Fruit fly (Drosophila melanogaster) whole organism, embryonic: Measurements from ENCODE around the gene CG7953.

Source experiments
- Adf1 ChIP-seq: fragments of 200-800 bp; sonication (Bioruptor generic); IDR thresholded peaks from 2 replicates; pipeline ENCODE4 v1.3.6; 2022; ENCODE audit warnings: missing biosample characterization, missing genetic modification characterization
- Bdp1 ChIP-seq: fragments of 200-800 bp; sonication (Bioruptor generic); optimal IDR thresholded peaks from 3 replicates; lab custom pipeline; 2016; ENCODE audit warnings: missing biosample characterization, missing genetic modification characterization
- CG10431 ChIP-seq: fragments of 200-800 bp; sonication (Bioruptor generic); optimal IDR thresholded peaks from 3 replicates; lab custom pipeline; 2018; ENCODE audit warnings: missing biosample characterization, mild to moderate bottlenecking, missing genetic modification characterization
- CG10959 ChIP-seq: fragments of 200-800 bp; sonication (Bioruptor generic); IDR thresholded peaks from 2 replicates; pipeline ENCODE4 v1.3.6; 2022; ENCODE audit warnings: missing biosample characterization, missing genetic modification characterization
- CG12104 ChIP-seq: fragments of 200-800 bp; sonication (Bioruptor generic); optimal IDR thresholded peaks from 3 replicates; lab custom pipeline; 2016; ENCODE audit warnings: missing biosample characterization, missing genetic modification characterization
- CG12219 ChIP-seq: fragments of 200-800 bp; sonication (Bioruptor generic); optimal IDR thresholded peaks from 3 replicates; lab custom pipeline; 2018; ENCODE audit warnings: missing biosample characterization, mild to moderate bottlenecking, missing genetic modification characterization
- CG12744 ChIP-seq: fragments of 200-800 bp; sonication (Bioruptor generic); optimal IDR thresholded peaks from 2 replicates; lab custom pipeline; 2016; ENCODE audit warnings: missing biosample characterization, missing genetic modification characterization
- CG13424 ChIP-seq: fragments of 200-800 bp; sonication (Bioruptor generic); optimal IDR thresholded peaks from 2 replicates; lab custom pipeline; 2019; ENCODE audit warnings: missing biosample characterization, mild to moderate bottlenecking, missing genetic modification characterization, moderate library complexity
- CG13894 ChIP-seq: fragments of 200-800 bp; sonication (Bioruptor generic); optimal IDR thresholded peaks from 3 replicates; lab custom pipeline; 2018; ENCODE audit warnings: missing biosample characterization, mild to moderate bottlenecking, missing genetic modification characterization, moderate library complexity
- CG15479 ChIP-seq: fragments of 200-800 bp; sonication (Bioruptor generic); optimal IDR thresholded peaks from 3 replicates; lab custom pipeline; 2019; ENCODE audit warnings: missing biosample characterization, mild to moderate bottlenecking, missing genetic modification characterization, moderate library complexity
- CG17328 ChIP-seq: fragments of 200-800 bp; sonication (Bioruptor generic); IDR thresholded peaks from 2 replicates; pipeline ENCODE4 v1.3.6; 2022; ENCODE audit warnings: missing biosample characterization, missing genetic modification characterization
- CG18476 ChIP-seq: fragments of 200-800 bp; sonication (Bioruptor generic); optimal IDR thresholded peaks from 2 replicates; lab custom pipeline; 2016; ENCODE audit warnings: missing biosample characterization, mild to moderate bottlenecking, missing genetic modification characterization
- CG18599 ChIP-seq: fragments of 200-800 bp; sonication (Bioruptor generic); optimal IDR thresholded peaks from 3 replicates; lab custom pipeline; 2017; ENCODE audit warnings: missing biosample characterization, missing genetic modification characterization, mild to moderate bottlenecking, moderate library complexity, missing genetic modification reagents
- CG30431 ChIP-seq: fragments of 200-800 bp; sonication (Bioruptor generic); optimal IDR thresholded peaks from 2 replicates; lab custom pipeline; 2017; ENCODE audit warnings: missing biosample characterization, missing genetic modification characterization
- CG33213 ChIP-seq: fragments of 200-800 bp; sonication (Bioruptor generic); optimal IDR thresholded peaks from 3 replicates; lab custom pipeline; 2016; ENCODE audit warnings: missing biosample characterization, missing genetic modification characterization
- CG34422 ChIP-seq: fragments of 200-800 bp; sonication (Bioruptor generic); IDR thresholded peaks from 3 replicates; pipeline ENCODE4 v1.3.6; 2022; ENCODE audit warnings: missing biosample characterization, missing genetic modification characterization
- CG3847 ChIP-seq: fragments of 200-800 bp; sonication (Bioruptor generic); IDR thresholded peaks from 2 replicates; pipeline ENCODE4 v1.3.6; 2022; ENCODE audit warnings: missing biosample characterization, missing genetic modification characterization
- CG4617 ChIP-seq: fragments of 200-800 bp; sonication (Bioruptor generic); optimal IDR thresholded peaks from 3 replicates; lab custom pipeline; 2016; ENCODE audit warnings: missing biosample characterization, missing genetic modification characterization, borderline replicate concordance
- CrebB ChIP-seq: fragments of 200-800 bp; sonication (Bioruptor generic); optimal IDR thresholded peaks from 3 replicates; lab custom pipeline; 2018; ENCODE audit warnings: missing biosample characterization, mild to moderate bottlenecking, missing genetic modification characterization
- D19B ChIP-seq: fragments of 200-800 bp; sonication (Bioruptor generic); optimal IDR thresholded peaks from 2 replicates; lab custom pipeline; 2017; ENCODE audit warnings: missing biosample characterization, mild to moderate bottlenecking, missing genetic modification characterization
- HLH3B ChIP-seq: fragments of 200-800 bp; sonication (Bioruptor generic); IDR thresholded peaks from 2 replicates; pipeline ENCODE4 v1.3.6; 2022; ENCODE audit warnings: missing biosample characterization, missing genetic modification characterization
- Hsf ChIP-seq: fragments of 200-800 bp; sonication (Bioruptor generic); optimal IDR thresholded peaks from 3 replicates; lab custom pipeline; 2016; ENCODE audit warnings: missing biosample characterization, missing genetic modification characterization
- Med ChIP-seq: fragments of 200-800 bp; sonication (Bioruptor generic); peaks from one replicate; lab custom pipeline; 2016; ENCODE audit warnings: missing biosample characterization, missing genetic modification characterization, mild to moderate bottlenecking, inconsistent platforms, moderate library complexity
- Nf-YA ChIP-seq: fragments of 200-800 bp; sonication (Bioruptor generic); IDR thresholded peaks from 2 replicates; pipeline ENCODE4 v1.3.6; 2022; ENCODE audit warnings: missing biosample characterization, missing genetic modification characterization
- Scr ChIP-seq: fragments of 200-800 bp; sonication (Bioruptor generic); IDR thresholded peaks from 2 replicates; pipeline ENCODE4 v1.3.6; 2022; ENCODE audit warnings: missing biosample characterization, missing genetic modification characterization; ENCODE audit not compliant: partially characterized antibody
- TFAM ChIP-seq: fragments of 200-800 bp; sonication (Bioruptor generic); optimal IDR thresholded peaks from 2 replicates; lab custom pipeline; 2017; ENCODE audit warnings: missing biosample characterization, missing genetic modification characterization, inconsistent platforms
- Taf1 ChIP-seq: fragments of 200-800 bp; sonication (Bioruptor generic); IDR thresholded peaks from 2 replicates; pipeline ENCODE4 v1.3.6; 2022; ENCODE audit warnings: missing biosample characterization, missing genetic modification characterization
- ac ChIP-seq: fragments of 200-800 bp; sonication (Bioruptor generic); optimal IDR thresholded peaks from 3 replicates; lab custom pipeline; 2017; ENCODE audit warnings: missing biosample characterization, mild to moderate bottlenecking, missing genetic modification characterization
- ash1 ChIP-seq: fragments of 200-800 bp; sonication (Bioruptor generic); optimal IDR thresholded peaks from 2 replicates; lab custom pipeline; 2018; ENCODE audit warnings: missing biosample characterization, mild to moderate bottlenecking, missing genetic modification characterization
- bab2 ChIP-seq: fragments of 200-800 bp; sonication (Bioruptor generic); optimal IDR thresholded peaks from 2 replicates; lab custom pipeline; 2016; ENCODE audit warnings: missing biosample characterization, missing genetic modification characterization
- bbx ChIP-seq: fragments of 200-800 bp; sonication (Bioruptor generic); IDR thresholded peaks from 2 replicates; pipeline ENCODE4 v1.3.6; 2022; ENCODE audit warnings: missing biosample characterization, missing genetic modification characterization; ENCODE audit not compliant: partially characterized antibody
- bigmax ChIP-seq: fragments of 200-800 bp; sonication (Bioruptor generic); optimal IDR thresholded peaks from 2 replicates; lab custom pipeline; 2018; ENCODE audit warnings: missing biosample characterization, mild to moderate bottlenecking, missing genetic modification characterization
- chm ChIP-seq: fragments of 200-800 bp; sonication (Bioruptor generic); IDR thresholded peaks from 2 replicates; pipeline ENCODE4 v1.3.6; 2022; ENCODE audit warnings: missing biosample characterization, missing genetic modification characterization
- grn ChIP-seq: fragments of 200-800 bp; sonication (Bioruptor generic); optimal IDR thresholded peaks from 3 replicates; lab custom pipeline; 2017; ENCODE audit warnings: missing biosample characterization, missing genetic modification characterization
- gsb-n ChIP-seq: fragments of 200-800 bp; sonication (Bioruptor generic); optimal IDR thresholded peaks from 3 replicates; lab custom pipeline; 2018; ENCODE audit warnings: missing biosample characterization, mild to moderate bottlenecking, missing genetic modification characterization
- hkb ChIP-seq, 2 experiments: fragments of 200-800 bp in 1 of 2; fragments of >200 bp in 1 of 2; sonication (Bioruptor generic) in 1 of 2; IDR thresholded peaks in 1 of 2; optimal IDR thresholded peaks in 1 of 2; 2 replicates each; pipeline versions ENCODE4 v1.3.6 to Lab custom; 2017 to 2022; ENCODE audit warnings: missing biosample characterization in 1 of 2, missing genetic modification characterization in 1 of 2
- kay ChIP-seq: fragments of 200-800 bp; sonication (Bioruptor generic); optimal IDR thresholded peaks from 2 replicates; lab custom pipeline; 2016; ENCODE audit warnings: missing biosample characterization, missing genetic modification characterization
- lab ChIP-seq: fragments of 200-800 bp; sonication (Bioruptor generic); optimal IDR thresholded peaks from 3 replicates; lab custom pipeline; 2017; ENCODE audit warnings: missing biosample characterization, missing genetic modification characterization, mild to moderate bottlenecking, moderate library complexity, missing genetic modification reagents
- nau ChIP-seq: fragments of 200-800 bp; sonication (Bioruptor generic); optimal IDR thresholded peaks from 3 replicates; lab custom pipeline; 2017; ENCODE audit warnings: missing biosample characterization, mild to moderate bottlenecking, missing genetic modification characterization, missing genetic modification reagents
- nom ChIP-seq: fragments of 200-800 bp; sonication (Bioruptor generic); optimal IDR thresholded peaks from 2 replicates; lab custom pipeline; 2017; ENCODE audit warnings: missing biosample characterization, missing genetic modification characterization, mild to moderate bottlenecking, moderate library complexity, missing genetic modification reagents
- pb ChIP-seq: fragments of 200-800 bp; sonication (Bioruptor generic); optimal IDR thresholded peaks from 3 replicates; lab custom pipeline; 2016; ENCODE audit warnings: missing biosample characterization, missing genetic modification characterization
- psq ChIP-seq: fragments of 200-800 bp; sonication (Bioruptor generic); optimal IDR thresholded peaks from 2 replicates; lab custom pipeline; 2017; ENCODE audit warnings: missing biosample characterization, missing genetic modification characterization
- repo ChIP-seq: fragments of 200-800 bp; sonication (Bioruptor generic); optimal IDR thresholded peaks from 2 replicates; lab custom pipeline; 2016; ENCODE audit warnings: missing biosample characterization, missing genetic modification characterization
- seq ChIP-seq: fragments of 200-800 bp; sonication (Bioruptor generic); IDR thresholded peaks from 2 replicates; pipeline ENCODE4 v1.3.6; 2022; ENCODE audit warnings: missing biosample characterization, missing genetic modification characterization
- sna ChIP-seq: fragments of 200-800 bp; sonication (Bioruptor generic); IDR thresholded peaks from 2 replicates; pipeline ENCODE4 v1.3.6; 2022; ENCODE audit warnings: missing biosample characterization, missing genetic modification characterization; ENCODE audit not compliant: partially characterized antibody
- tna ChIP-seq: fragments of 200-800 bp; sonication (Bioruptor generic); IDR thresholded peaks from 2 replicates; pipeline ENCODE4 v1.3.6; 2022; ENCODE audit warnings: missing biosample characterization, missing genetic modification characterization; ENCODE audit not compliant: partially characterized antibody
- tup ChIP-seq: fragments of 200-800 bp; sonication (Bioruptor generic); optimal IDR thresholded peaks from 2 replicates; lab custom pipeline; 2016; ENCODE audit warnings: missing biosample characterization, mild to moderate bottlenecking, missing genetic modification characterization, moderate library complexity
- unpg ChIP-seq: fragments of 200-800 bp; sonication (Bioruptor generic); optimal IDR thresholded peaks from 3 replicates; lab custom pipeline; 2018; ENCODE audit warnings: missing biosample characterization, mild to moderate bottlenecking, missing genetic modification characterization, moderate library complexity
- vnd ChIP-seq: fragments of 200-800 bp; sonication (Bioruptor generic); IDR thresholded peaks from 3 replicates; pipeline ENCODE4 v1.3.6; 2022; ENCODE audit warnings: missing biosample characterization, missing genetic modification characterization; ENCODE audit not compliant: partially characterized antibody

The CG7953 gene

dm6 chr2L:13878801-13879200 is 31.1 kb downstream of the CG7953 start (continued):
- TF ChIP-seq Med (GFP tag; lab: Kevin White, UChicago) (peak; percentile 94), nom (GFP tag; lab: Kevin White, UChicago) (peak; percentile 30), seq (GFP tag; lab: Robert Waterston, UW) (peak; percentile 68; the same call in 1 of the 2 replicates), sna (GFP tag; lab: Robert Waterston, UW) (peak; percentile 23; the same call in 1 of the 2 replicates), Taf1 (GFP tag; lab: Robert Waterston, UW) (no peak), Nf-YA (GFP tag; lab: Robert Waterston, UW) (peak; percentile 38; the same call in 1 of the 2 replicates), CG30431 (no peak), bab2 (GFP tag; lab: Kevin White, UChicago) (no peak), CG10959 (GFP tag; lab: Robert Waterston, UW) (peak; percentile 46; the same call in 1 of the 2 replicates), CG18599 (GFP tag; lab: Kevin White, UChicago) (no peak), lab (GFP tag; lab: Kevin White, UChicago) (peak; percentile 61), CG13894 (tag; lab: Kevin White, UChicago) (peak; percentile 25), repo (GFP tag; lab: Kevin White, UChicago) (peak; percentile 5), TFAM (no peak), bbx (peak; percentile 78), CrebB (tag; lab: Kevin White, UChicago) (peak; percentile 18), ac (GFP tag; lab: Kevin White, UChicago) (peak; percentile 62), CG33213 (GFP tag; lab: Kevin White, UChicago) (peak; percentile 24), hkb (optimal IDR thresholded peaks at IDR 0.05; lab: Kevin White, UChicago) (no peak), hkb (GFP tag; IDR thresholded peaks at IDR 0.05; lab: Robert Waterston, UW) (0 out of 2 replicates have a peak, but pooled peaks have one; percentile 39), grn (GFP tag; lab: Kevin White, UChicago) (peak; percentile 38), gsb-n (tag; lab: Kevin White, UChicago) (no peak), CG13424 (peak; percentile 3), Hsf (GFP tag; lab: Kevin White, UChicago) (no peak), CG34422 (peak; percentile 39; the same call in 1 of the 3 replicates), nau (peak; percentile 27), pb (GFP tag; lab: Kevin White, UChicago) (peak; percentile 14), CG18476 (GFP tag; lab: Kevin White, UChicago) (no peak), ash1 (GFP tag; lab: Kevin White, UChicago) (peak; percentile 58), CG12219 (peak; percentile 15), CG17328 (GFP tag; lab: Robert Waterston, UW) (peak; percentile 40; the same call in 1 of the 2 replicates), Bdp1 (no peak), vnd (GFP tag; lab: Robert Waterston, UW) (no peak), CG12744 (GFP tag; lab: Kevin White, UChicago) (no peak), unpg (GFP tag; lab: Kevin White, UChicago) (no peak), tup (GFP tag; lab: Kevin White, UChicago) (no peak), tna (GFP tag; lab: Robert Waterston, UW) (peak; percentile 55; the same call in 1 of the 2 replicates), chm (GFP tag; lab: Robert Waterston, UW) (peak; percentile 90), CG4617 (GFP tag; lab: Kevin White, UChicago) (no peak), psq (GFP tag; lab: Kevin White, UChicago) (no peak), CG10431 (GFP tag; lab: Kevin White, UChicago) (no peak), CG3847 (GFP tag; lab: Robert Waterston, UW) (peak; percentile 16; the same call in 1 of the 2 replicates), bigmax (GFP tag; lab: Kevin White, UChicago) (peak; percentile 25), D19B (GFP tag; lab: Kevin White, UChicago) (no peak), HLH3B (peak; percentile 21; the same call in 1 of the 2 replicates), CG12104 (no peak), CG15479 (peak; percentile 3), kay (peak; percentile 4), Scr (GFP tag; lab: Robert Waterston, UW) (peak; percentile 26; the same call in 1 of the 2 replicates), Adf1 (peak; percentile 37; the same call in 1 of the 2 replicates)
